Fruit fly (Drosophila melanogaster): ENCODE measurements around the gene CG4194.

- TF ChIP-seq Scr (GFP tag; IDR thresholded peaks at IDR 0.05; ENCODE audit: partially characterized antibody) (no peak), CG15011 (GFP tag; optimal IDR thresholded peaks at IDR 0.05) (no peak), stc (GFP tag; IDR thresholded peaks at IDR 0.05) (no peak), pnt (GFP tag; optimal IDR thresholded peaks at IDR 0.05) (no peak), ash1 (GFP tag; optimal IDR thresholded peaks at IDR 0.05) (no peak), CG5245 (GFP tag; optimal IDR thresholded peaks at IDR 0.05) (no peak), Poxn (GFP tag; IDR thresholded peaks at IDR 0.05) (no peak)
Measured at dm6 chrX:2037605-2038004, 30.8 kb upstream of the CG4194 start.
